Fruit fly (Drosophila melanogaster): Measurements from ENCODE around the gene gzl.

gzl gene

DNA sequence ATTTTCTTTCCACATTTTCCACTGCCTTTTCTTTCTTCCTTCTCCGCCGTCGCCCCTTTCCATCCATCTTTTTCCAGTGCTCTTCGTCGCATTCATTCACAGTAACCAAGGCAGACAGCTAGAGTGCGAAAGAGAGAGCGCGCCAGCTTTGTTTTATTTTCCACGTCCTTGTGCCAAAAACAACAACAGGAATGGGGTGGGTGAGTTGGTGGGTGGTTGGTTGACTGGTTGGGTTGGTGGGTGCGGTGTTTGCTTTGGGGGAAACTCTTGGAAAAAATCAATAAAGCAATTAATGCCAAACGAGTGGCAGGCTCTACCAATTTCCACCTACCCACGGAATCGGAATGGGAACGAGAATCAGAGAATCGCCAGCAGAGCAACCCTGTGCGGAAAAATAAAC is 47.5 kb downstream of the gzl start (continued):
- TF ChIP-seq crol (GFP tag; IDR thresholded peaks at IDR 0.05) (peak; percentile 42), seq (GFP tag; IDR thresholded peaks at IDR 0.05) (0 out of 2 replicates have a peak, but pooled peaks have one; percentile 29), Nf-YC (tag; optimal IDR thresholded peaks at IDR 0.05) (peak; percentile 11), CG13894 (tag; optimal IDR thresholded peaks at IDR 0.05) (no peak), Jarid2 (GFP tag; optimal IDR thresholded peaks at IDR 0.05) (no peak), CG10543 (GFP tag; optimal IDR thresholded peaks at IDR 0.05) (peak; percentile 12), CG11695 (GFP tag; IDR thresholded peaks at IDR 0.05) (no peak), abd-A (tag; optimal IDR thresholded peaks at IDR 0.05) (peak; percentile 91), D (optimal IDR thresholded peaks at IDR 0.05) (no peak), D (GFP tag; optimal IDR thresholded peaks at IDR 0.05) (peak; percentile 9), onecut (GFP tag; IDR thresholded peaks at IDR 0.05) (peak; percentile 98), CG2712 (tag; optimal IDR thresholded peaks at IDR 0.05) (peak; percentile 66)

DNA sequence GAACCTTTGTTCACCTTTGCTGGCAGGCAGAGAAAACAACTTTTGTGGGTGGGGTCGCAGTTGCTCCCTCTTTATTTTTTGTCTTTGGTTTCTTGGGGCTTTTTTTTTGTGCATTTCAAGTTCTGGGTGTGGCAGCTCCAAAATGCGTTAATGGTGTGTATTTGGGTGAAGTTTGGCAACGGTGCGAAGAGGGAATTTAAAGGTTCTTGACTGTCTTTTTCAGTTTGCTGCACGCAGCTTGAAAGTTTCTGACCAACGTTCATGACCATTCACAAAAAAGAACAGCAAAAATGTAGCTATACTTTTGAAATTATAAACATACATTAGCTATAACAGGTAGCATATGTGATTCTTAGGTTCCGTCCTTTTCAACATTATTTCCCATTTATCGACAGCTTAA is 49.6 kb downstream of the gzl start:
- TF ChIP-seq maf-S (GFP tag; optimal IDR thresholded peaks at IDR 0.05) (no peak), CG14710 (tag; optimal IDR thresholded peaks at IDR 0.05) (no peak), CG10147 (GFP tag; optimal IDR thresholded peaks at IDR 0.05) (no peak), ara (GFP tag; IDR thresholded peaks at IDR 0.05) (no peak), bowl (GFP tag; IDR thresholded peaks at IDR 0.05) (no peak), CG3407 (GFP tag; optimal IDR thresholded peaks at IDR 0.05) (peak; percentile 95), fd102C (GFP tag; optimal IDR thresholded peaks at IDR 0.05) (no peak), Atf-2 (GFP tag; optimal IDR thresholded peaks at IDR 0.05) (no peak), prd (optimal IDR thresholded peaks at IDR 0.05) (no peak), prd (GFP tag; IDR thresholded peaks at IDR 0.05) (no peak)

DNA sequence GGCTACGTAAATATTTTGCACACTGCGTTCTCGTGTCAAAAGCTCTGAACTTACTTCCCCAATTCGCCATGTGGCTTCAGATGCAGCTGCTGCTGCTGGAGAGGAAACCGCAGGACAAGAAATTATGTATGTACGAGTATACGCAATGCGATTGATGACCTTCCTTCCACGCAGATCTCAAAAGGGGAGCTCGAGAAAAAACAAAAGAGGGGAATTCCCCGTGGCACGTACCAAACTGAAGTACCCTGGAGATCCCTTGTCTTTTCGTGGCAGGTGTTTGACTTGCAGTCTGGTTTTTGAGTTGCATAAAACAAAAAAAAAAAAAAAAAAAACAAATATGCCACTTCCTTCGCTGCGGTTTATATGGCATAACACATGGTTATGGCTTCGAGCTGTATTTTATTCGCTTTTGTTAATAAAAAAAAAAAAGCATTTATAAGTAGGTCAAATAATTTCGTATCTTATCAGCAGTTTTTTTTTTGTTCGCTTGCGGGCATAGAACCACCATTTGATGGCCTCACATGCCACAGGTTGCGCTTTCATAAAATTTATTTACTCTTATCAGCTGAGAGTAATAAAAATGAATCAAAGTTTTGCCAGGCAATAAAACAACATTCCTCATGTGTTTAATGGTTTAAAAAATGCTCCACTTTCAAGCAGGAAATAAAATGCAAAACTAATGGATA is 50.2 kb downstream of the gzl start:
- TF ChIP-seq CG43689 (GFP tag; IDR thresholded peaks at IDR 0.05) (no peak), Dek (tag; optimal IDR thresholded peaks at IDR 0.05) (no peak), CG1603 (tag; optimal IDR thresholded peaks at IDR 0.05) (no peak), Hand (GFP tag; optimal IDR thresholded peaks at IDR 0.05) (no peak), az2 (GFP tag; optimal IDR thresholded peaks at IDR 0.05) (no peak), CG6175 (GFP tag; IDR thresholded peaks at IDR 0.05) (peak; percentile 12; the same call in 1 of the 3 replicates), sens (GFP tag) (peak; percentile 3), hkb (optimal IDR thresholded peaks at IDR 0.05) (no peak), hkb (GFP tag; IDR thresholded peaks at IDR 0.05) (0 out of 2 replicates have a peak, but pooled peaks have one; percentile 15), CG12942 (GFP tag; optimal IDR thresholded peaks at IDR 0.05) (no peak), Xbp1 (GFP tag; optimal IDR thresholded peaks at IDR 0.05) (no peak), CG11085 (GFP tag; IDR thresholded peaks at IDR 0.05) (no peak), CG12219 (GFP tag; optimal IDR thresholded peaks at IDR 0.05) (no peak), Camta (GFP tag; optimal IDR thresholded peaks at IDR 0.05) (no peak), nau (GFP tag; optimal IDR thresholded peaks at IDR 0.05) (peak; percentile 14), tx (GFP tag; optimal IDR thresholded peaks at IDR 0.05) (no peak), CG1647 (GFP tag; optimal IDR thresholded peaks at IDR 0.05) (no peak), lmd (GFP tag; IDR thresholded peaks at IDR 0.05) (no peak), eve (GFP tag; optimal IDR thresholded peaks at IDR 0.05) (no peak), luna (GFP tag; optimal IDR thresholded peaks at IDR 0.05) (no peak), PHDP (tag; optimal IDR thresholded peaks at IDR 0.05) (peak; percentile 21), CG34422 (GFP tag; IDR thresholded peaks at IDR 0.05) (no peak), CG12071 (GFP tag; optimal IDR thresholded peaks at IDR 0.05) (peak; percentile 10), h (optimal IDR thresholded peaks at IDR 0.05) (no peak), MTF-1 (GFP tag; optimal IDR thresholded peaks at IDR 0.05; ENCODE audit: borderline replicate concordance) (no peak), insv (GFP tag; optimal IDR thresholded peaks at IDR 0.05) (no peak), GATAe (GFP tag; conservative IDR thresholded peaks at IDR 0.05) (peak; percentile 72; the same call in 1 of the 2 replicates), NC2β (GFP tag; optimal IDR thresholded peaks at IDR 0.05) (no peak)
